Fruit fly (Drosophila melanogaster): ENCODE results near the gene Gal.

The Gal gene

dm6 chr2L:6051212-6051621 lies 44.6 kb upstream of the Gal start (continued):
- TF ChIP-seq CG5953 (GFP tag; IDR thresholded peaks at IDR 0.05) (peak; percentile 90), ara (GFP tag; IDR thresholded peaks at IDR 0.05) (peak; percentile 96), cwo (GFP tag; optimal IDR thresholded peaks at IDR 0.05) (peak; percentile 94), Hsf (GFP tag; optimal IDR thresholded peaks at IDR 0.05) (peak; percentile 94), phol (tag; optimal IDR thresholded peaks at IDR 0.05) (peak; percentile 95), Spps (tag; optimal IDR thresholded peaks at IDR 0.05) (peak; percentile 95), wdn (GFP tag; IDR thresholded peaks at IDR 0.05) (peak; percentile 90), CG8924 (tag; optimal IDR thresholded peaks at IDR 0.05) (peak; percentile 98), Abd-B (GFP tag; optimal IDR thresholded peaks at IDR 0.05) (peak; percentile 73), ase (GFP tag; IDR thresholded peaks at IDR 0.05) (peak; percentile 83), Pdp1 (GFP tag; optimal IDR thresholded peaks at IDR 0.05) (peak; percentile 92 to 93), gt (GFP tag; IDR thresholded peaks at IDR 0.05) (peak; percentile 66; the same call in 1 of the 2 replicates), Med (GFP tag) (peak; percentile 100), CG17385 (GFP tag; optimal IDR thresholded peaks at IDR 0.05) (peak; percentile 94), Ada2b (GFP tag; IDR thresholded peaks at IDR 0.05) (peak; percentile 96), Doc2 (GFP tag; IDR thresholded peaks at IDR 0.05) (no peak), lmd (GFP tag; IDR thresholded peaks at IDR 0.05) (peak; percentile 92), CG18262 (tag; optimal IDR thresholded peaks at IDR 0.05) (peak; percentile 97), CG34422 (GFP tag; IDR thresholded peaks at IDR 0.05) (peak; percentile 92), CG34224 (GFP tag; IDR thresholded peaks at IDR 0.05; ENCODE audit: partially characterized antibody) (no peak), peb (GFP tag; IDR thresholded peaks at IDR 0.05) (peak; percentile 86), CG32772 (GFP tag; IDR thresholded peaks at IDR 0.05) (peak; percentile 72), CG15479 (GFP tag; optimal IDR thresholded peaks at IDR 0.05) (no peak), odd (GFP tag; optimal IDR thresholded peaks at IDR 0.05) (peak; percentile 97), CG31441 (GFP tag; IDR thresholded peaks at IDR 0.05) (peak; percentile 96), Nf-YB (GFP tag; optimal IDR thresholded peaks at IDR 0.05) (peak; percentile 85), seq (GFP tag; IDR thresholded peaks at IDR 0.05) (peak; percentile 97), cg (GFP tag; optimal IDR thresholded peaks at IDR 0.05) (peak; percentile 93)

dm6 chr2L:6050575-6050974 lies 43.9 kb upstream of the Gal start, which contains the start of gene CG9135:
CG9135 (plus strand) TSS chr2L:6050800.
- TF ChIP-seq CG7556 (GFP tag; optimal IDR thresholded peaks at IDR 0.05), result no peak
- TF ChIP-seq ase (GFP tag; IDR thresholded peaks at IDR 0.05), result no peak
- peak; percentile 19 for TF ChIP-seq CG10267 (tag; optimal IDR thresholded peaks at IDR 0.05)
- no peak for TF ChIP-seq CG11456 (GFP tag; IDR thresholded peaks at IDR 0.05)
- TF ChIP-seq ATbp (GFP tag; optimal IDR thresholded peaks at IDR 0.05), result no peak
- TF ChIP-seq Neu2 (GFP tag; optimal IDR thresholded peaks at IDR 0.05; ENCODE audit: borderline replicate concordance), result no peak
- no peak for TF ChIP-seq Dip3 (GFP tag; optimal IDR thresholded peaks at IDR 0.05)
- TF ChIP-seq NC2α (GFP tag; optimal IDR thresholded peaks at IDR 0.05), result no peak
- TF ChIP-seq tio (GFP tag; optimal IDR thresholded peaks at IDR 0.05), result no peak
- no peak for TF ChIP-seq CG10654 (GFP tag; optimal IDR thresholded peaks at IDR 0.05)
- no peak for TF ChIP-seq CG7987 (GFP tag; optimal IDR thresholded peaks at IDR 0.05)
- TF ChIP-seq rib (GFP tag; IDR thresholded peaks at IDR 0.05), result no peak
- TF ChIP-seq pzg (GFP tag; optimal IDR thresholded peaks at IDR 0.05), result peak; percentile 86
- no peak for TF ChIP-seq CG10979 (tag; optimal IDR thresholded peaks at IDR 0.05)
- TF ChIP-seq CG6689 (GFP tag; IDR thresholded peaks at IDR 0.05), result no peak
- TF ChIP-seq tna (GFP tag; IDR thresholded peaks at IDR 0.05; ENCODE audit: partially characterized antibody), result peak; percentile 99
- no peak for TF ChIP-seq Taf1 (GFP tag; IDR thresholded peaks at IDR 0.05)
- TF ChIP-seq ssp (GFP tag; IDR thresholded peaks at IDR 0.05), result peak; percentile 84
- no peak for TF ChIP-seq CG7786 (GFP tag; optimal IDR thresholded peaks at IDR 0.05)
- no peak for TF ChIP-seq HLH3B (GFP tag; IDR thresholded peaks at IDR 0.05)
- TF ChIP-seq ken (GFP tag; IDR thresholded peaks at IDR 0.05), result no peak
- TF ChIP-seq CG8359 (GFP tag; optimal IDR thresholded peaks at IDR 0.05; ENCODE audit: borderline replicate concordance), result no peak
- TF ChIP-seq crp (GFP tag; optimal IDR thresholded peaks at IDR 0.05), result peak in 1 of 2 experiments; percentile 19
- no peak for TF ChIP-seq da (GFP tag; optimal IDR thresholded peaks at IDR 0.05)
- no peak for TF ChIP-seq CG3281 (GFP tag; optimal IDR thresholded peaks at IDR 0.05)
- no peak for TF ChIP-seq Hr39 (optimal IDR thresholded peaks at IDR 0.05)

Data from whole organism, embryonic.